Worm (Caenorhabditis elegans) whole organism, L4 larva: ENCODE data around the gene ser-6.

Source experiments
- F49E8.2 ChIP-seq: sonication (generic microtip); optimal IDR thresholded peaks from 2 replicates; lab custom pipeline; 2016; ENCODE audit warnings: missing compliant biosample characterization, mild to moderate bottlenecking, missing genetic modification characterization, borderline replicate concordance
- R02D3.7 ChIP-seq: fragments of 150-350 bp; sonication (generic microtip); optimal IDR thresholded peaks from 3 replicates; lab custom pipeline; 2014; ENCODE audit warnings: missing biosample characterization, missing genetic modification characterization
- T20F7.1 ChIP-seq: fragments of 200-800 bp; sonication (Bioruptor generic); optimal IDR thresholded peaks from 2 replicates; lab custom pipeline; 2018; ENCODE audit warnings: mild to moderate bottlenecking, missing genetic modification characterization, missing compliant biosample characterization
- Y48G9A.11 ChIP-seq: fragments of 200-800 bp; sonication (Bioruptor generic); IDR thresholded peaks from 2 replicates; pipeline ENCODE4 v1.3.6; 2022; ENCODE audit warnings: missing genetic modification reagents, missing genetic modification characterization, missing compliant biosample characterization
- Y75B8A.6 ChIP-seq: fragments of 200-800 bp; sonication (Bioruptor generic); IDR thresholded peaks from 2 replicates; pipeline ENCODE4 v1.3.6; 2022; ENCODE audit warnings: missing genetic modification reagents, missing genetic modification characterization, missing compliant biosample characterization
- ZK546.5 ChIP-seq, 2 experiments: sonication (generic microtip); optimal IDR thresholded peaks; 2 replicates each; lab custom pipeline; 2017; ENCODE audit warnings: missing biosample characterization in 2 of 2, missing genetic modification characterization in 2 of 2
- aha-1 ChIP-seq: fragments of 150-350 bp; peaks from one replicate; lab custom pipeline; 2014; ENCODE audit warnings: missing biosample characterization, missing genetic modification characterization
- arid-1 ChIP-seq: fragments of 200-800 bp; sonication (Bioruptor generic); conservative IDR thresholded peaks from 2 replicates; pipeline ENCODE4 v1.3.6; 2022; ENCODE audit warnings: missing genetic modification reagents, missing genetic modification characterization, missing compliant biosample characterization
- ceh-20 ChIP-seq: fragments of 200-800 bp; sonication (Bioruptor generic); IDR thresholded peaks from 2 replicates; pipeline ENCODE4 v1.3.6; 2022; ENCODE audit warnings: missing genetic modification reagents, missing genetic modification characterization, missing compliant biosample characterization
- ceh-28 ChIP-seq: fragments of 150-350 bp; optimal IDR thresholded peaks from 2 replicates; lab custom pipeline; 2014; ENCODE audit warnings: missing biosample characterization, missing genetic modification reagents, missing genetic modification characterization
- ceh-32 ChIP-seq: sonication (generic microtip); optimal IDR thresholded peaks from 2 replicates; lab custom pipeline; 2016; ENCODE audit warnings: mild to moderate bottlenecking, missing genetic modification characterization, missing compliant biosample characterization; ENCODE audit not compliant: poor library complexity
- ceh-82 ChIP-seq: sonication (generic microtip); optimal IDR thresholded peaks from 2 replicates; lab custom pipeline; 2017; ENCODE audit warnings: missing biosample characterization, missing genetic modification characterization
- daf-16 ChIP-seq, 3 experiments: sonication (generic microtip); optimal IDR thresholded peaks; 2 replicates each; lab custom pipeline; 2016 to 2017; ENCODE audit warnings: missing genetic modification characterization in 3 of 3, missing genetic modification reagents in 3 of 3, mild to moderate bottlenecking in 2 of 3, missing compliant biosample characterization in 2 of 3, missing biosample characterization in 1 of 3, moderate library complexity in 1 of 3
- daf-8 ChIP-seq: fragments of 200-800 bp; sonication (Bioruptor generic); IDR thresholded peaks from 2 replicates; pipeline ENCODE4 v1.3.6; 2022; ENCODE audit warnings: missing genetic modification characterization, missing compliant biosample characterization
- dmd-9 ChIP-seq: fragments of 200-800 bp; sonication (Bioruptor generic); IDR thresholded peaks from 2 replicates; pipeline ENCODE4 v1.3.6; 2022; ENCODE audit warnings: missing genetic modification reagents, missing genetic modification characterization, missing compliant biosample characterization
- duxl-1 ChIP-seq: sonication (generic microtip); optimal IDR thresholded peaks from 2 replicates; lab custom pipeline; 2016; ENCODE audit warnings: mild to moderate bottlenecking, missing genetic modification characterization, moderate library complexity, missing compliant biosample characterization; ENCODE audit not compliant: poor library complexity
- fkh-10 ChIP-seq: fragments of 150-350 bp; optimal IDR thresholded peaks from 2 replicates; lab custom pipeline; 2014; ENCODE audit warnings: missing biosample characterization, missing genetic modification reagents, missing genetic modification characterization
- gei-8 ChIP-seq: fragments of 200-800 bp; sonication (Bioruptor generic); optimal IDR thresholded peaks from 2 replicates; lab custom pipeline; 2018; ENCODE audit warnings: mild to moderate bottlenecking, missing genetic modification characterization, missing compliant biosample characterization
- hlh-11 ChIP-seq: fragments of 200-800 bp; sonication (Bioruptor generic); optimal IDR thresholded peaks from 2 replicates; lab custom pipeline; 2018; ENCODE audit warnings: mild to moderate bottlenecking, missing genetic modification characterization, missing compliant biosample characterization
- hmg-1.1 ChIP-seq: fragments of 200-800 bp; sonication (Bioruptor generic); IDR thresholded peaks from 2 replicates; pipeline ENCODE4 v1.3.6; 2022; ENCODE audit warnings: missing genetic modification reagents, missing genetic modification characterization, missing compliant biosample characterization
- lin-13 ChIP-seq: fragments of 150-350 bp; optimal IDR thresholded peaks from 2 replicates; lab custom pipeline; 2014; ENCODE audit warnings: missing biosample characterization, missing genetic modification reagents, missing genetic modification characterization
- lin-29 ChIP-seq: fragments of 200-800 bp; sonication (Bioruptor generic); IDR thresholded peaks from 2 replicates; pipeline ENCODE4 v1.3.6; 2022; ENCODE audit warnings: missing genetic modification reagents, missing genetic modification characterization, missing compliant biosample characterization
- lin-38 ChIP-seq: fragments of 200-800 bp; sonication (Bioruptor generic); IDR thresholded peaks from 2 replicates; pipeline ENCODE4 v1.3.6; 2022; ENCODE audit warnings: missing genetic modification reagents, missing genetic modification characterization, missing compliant biosample characterization
- lin-39 ChIP-seq: fragments of 150-350 bp; optimal IDR thresholded peaks from 2 replicates; lab custom pipeline; 2014; ENCODE audit warnings: missing biosample characterization, missing genetic modification reagents, missing genetic modification characterization
- lir-3 ChIP-seq: sonication (generic microtip); optimal IDR thresholded peaks from 2 replicates; lab custom pipeline; 2016; ENCODE audit warnings: mild to moderate bottlenecking, missing genetic modification characterization, missing compliant biosample characterization
- madf-9 ChIP-seq: fragments of 200-800 bp; sonication (Bioruptor generic); conservative IDR thresholded peaks from 2 replicates; pipeline ENCODE4 v1.3.6; 2022; ENCODE audit warnings: missing genetic modification reagents, missing genetic modification characterization, missing compliant biosample characterization
- mdl-1 ChIP-seq, 2 experiments: fragments of 150-350 bp in 1 of 2; sonication (generic microtip) in 1 of 2; optimal IDR thresholded peaks; 2 replicates each; lab custom pipeline; 2014 to 2017; ENCODE audit warnings: missing biosample characterization in 2 of 2, missing genetic modification characterization in 2 of 2
- mdt-29 ChIP-seq: fragments of 200-800 bp; sonication (Bioruptor generic); IDR thresholded peaks from 2 replicates; pipeline ENCODE4 v1.3.6; 2022; ENCODE audit warnings: missing genetic modification reagents, missing genetic modification characterization, missing compliant biosample characterization
- mes-2 ChIP-seq: sonication (generic microtip); optimal IDR thresholded peaks from 2 replicates; lab custom pipeline; 2016; ENCODE audit warnings: missing genotype, mild to moderate bottlenecking, missing genetic modification characterization, missing compliant biosample characterization; ENCODE audit not compliant: poor library complexity, severe bottlenecking
- nhr-102 ChIP-seq: sonication (generic microtip); optimal IDR thresholded peaks from 2 replicates; lab custom pipeline; 2016; ENCODE audit warnings: mild to moderate bottlenecking, missing genetic modification characterization, moderate library complexity, missing compliant biosample characterization
- nhr-237 ChIP-seq: sonication (generic microtip); optimal IDR thresholded peaks from 2 replicates; lab custom pipeline; 2017; ENCODE audit warnings: missing biosample characterization, missing genetic modification characterization
- nhr-28 ChIP-seq: fragments of 150-350 bp; optimal IDR thresholded peaks from 2 replicates; lab custom pipeline; 2014; ENCODE audit warnings: missing biosample characterization, missing genetic modification characterization
- nhr-77 ChIP-seq: fragments of 150-350 bp; optimal IDR thresholded peaks from 2 replicates; lab custom pipeline; 2014; ENCODE audit warnings: missing biosample characterization, missing genetic modification characterization
- rbr-2 ChIP-seq: sonication (generic microtip); optimal IDR thresholded peaks from 2 replicates; lab custom pipeline; 2016; ENCODE audit warnings: missing genotype, missing genetic modification characterization, missing compliant biosample characterization
- saeg-2 ChIP-seq: fragments of 200-800 bp; sonication (Bioruptor generic); IDR thresholded peaks from 2 replicates; pipeline ENCODE4 v1.3.6; 2022; ENCODE audit warnings: missing genetic modification reagents, missing genetic modification characterization, missing compliant biosample characterization
- sdz-12 ChIP-seq: fragments of 200-800 bp; sonication (Bioruptor generic); optimal IDR thresholded peaks from 2 replicates; lab custom pipeline; 2018; ENCODE audit warnings: mild to moderate bottlenecking, missing genetic modification characterization, missing compliant biosample characterization
- set-16 ChIP-seq: fragments of 200-800 bp; sonication (Bioruptor generic); IDR thresholded peaks from 2 replicates; pipeline ENCODE4 v1.3.6; 2022; ENCODE audit warnings: missing genetic modification reagents, missing genetic modification characterization, missing compliant biosample characterization
- skn-1 ChIP-seq: fragments of 150-350 bp; optimal IDR thresholded peaks from 2 replicates; lab custom pipeline; 2014; ENCODE audit warnings: missing biosample characterization, missing genetic modification characterization
- spr-1 ChIP-seq: sonication (generic microtip); optimal IDR thresholded peaks from 2 replicates; lab custom pipeline; 2016; ENCODE audit warnings: mild to moderate bottlenecking, missing genetic modification characterization, missing compliant biosample characterization
- unc-62 ChIP-seq, 3 experiments: fragments of 150-350 bp in 1 of 3; sonication (generic microtip); optimal IDR thresholded peaks in 2 of 3; peaks in 1 of 3; 1 replicate in 1 of 3; 2 replicates in 2 of 3; lab custom pipeline; 2014 to 2017; ENCODE audit warnings: missing biosample characterization in 3 of 3, missing genetic modification characterization in 3 of 3, missing genetic modification reagents in 3 of 3, missing genotype in 1 of 3
- zfp-2 ChIP-seq: sonication (generic microtip); optimal IDR thresholded peaks from 2 replicates; lab custom pipeline; 2016; ENCODE audit warnings: mild to moderate bottlenecking, missing genetic modification characterization, missing compliant biosample characterization
- zfp-3 ChIP-seq: fragments of 200-800 bp; sonication (Bioruptor generic); conservative IDR thresholded peaks from 2 replicates; pipeline ENCODE4 v1.3.6; 2022; ENCODE audit warnings: missing genetic modification reagents, missing genetic modification characterization, missing compliant biosample characterization
- zip-11 ChIP-seq: fragments of 200-800 bp; sonication (Bioruptor generic); IDR thresholded peaks from 2 replicates; pipeline ENCODE4 v1.3.6; 2022; ENCODE audit warnings: missing genetic modification characterization, missing compliant biosample characterization
- ztf-11 ChIP-seq: fragments of 150-350 bp; optimal IDR thresholded peaks from 2 replicates; lab custom pipeline; 2014; ENCODE audit warnings: missing biosample characterization, missing genetic modification characterization

Gene ser-6

DNA sequence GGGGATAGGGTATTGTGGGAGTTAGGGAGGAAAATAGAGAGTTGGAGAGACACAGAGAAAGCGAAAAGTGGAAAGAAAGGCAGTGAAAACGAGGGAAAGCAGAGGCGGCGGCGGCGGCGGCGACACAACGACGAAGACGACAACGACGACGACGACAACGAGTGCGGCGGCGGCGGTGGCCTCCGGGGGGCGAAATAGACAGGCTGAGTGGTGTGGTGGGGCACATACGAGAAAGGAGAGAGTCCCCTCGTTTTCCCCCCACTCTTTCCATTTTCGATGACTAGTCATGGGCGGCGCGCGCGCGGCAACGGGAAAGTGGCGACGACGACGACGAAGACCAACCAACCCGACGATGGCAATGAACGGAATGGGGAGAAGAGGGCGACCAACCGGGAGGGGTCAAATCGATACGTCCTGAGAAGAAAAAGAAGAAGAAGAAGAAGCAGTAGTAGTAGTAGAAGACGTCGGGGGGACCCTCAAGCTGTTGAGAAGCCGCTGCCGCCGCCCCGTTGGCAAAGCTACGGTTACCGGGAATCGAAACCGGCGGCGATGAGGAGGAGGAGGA is 38.8 kb downstream of the ser-6 start (continued):
- TF ChIP-seq madf-9 (GFP tag; lab: Robert Waterston, UW) (0 out of 2 replicates have a peak, but pooled peaks have one; percentile 29), lin-13 (no peak), aha-1 (tag; lab: Kevin White, UChicago) (peak; percentile 98), daf-16 (GFP tag; optimal IDR thresholded peaks at IDR 0.05; lab: Kevin White, UChicago) (no peak), daf-16 (tag; optimal IDR thresholded peaks at IDR 0.05; lab: Kevin White, UChicago) (no peak), rbr-2 (peak; percentile 81), mdl-1 (tag; optimal IDR thresholded peaks at IDR 0.05; lab: Kevin White, UChicago) (no peak), hlh-11 (tag; lab: Kevin White, UChicago) (peak; percentile 13), hmg-1.1 (peak; percentile 85), dmd-9 (0 out of 2 replicates have a peak, but pooled peaks have one; percentile 39), fkh-10 (GFP tag; lab: Kevin White, UChicago) (peak; percentile 62), ceh-20 (peak; percentile 52; the same call in 1 of the 2 replicates), lin-29 (GFP tag; lab: Robert Waterston, UW) (no peak), Y48G9A.11 (GFP tag; lab: Robert Waterston, UW) (no peak)
- TF ChIP-seq, all 104 proteins: peak for 21

DNA sequence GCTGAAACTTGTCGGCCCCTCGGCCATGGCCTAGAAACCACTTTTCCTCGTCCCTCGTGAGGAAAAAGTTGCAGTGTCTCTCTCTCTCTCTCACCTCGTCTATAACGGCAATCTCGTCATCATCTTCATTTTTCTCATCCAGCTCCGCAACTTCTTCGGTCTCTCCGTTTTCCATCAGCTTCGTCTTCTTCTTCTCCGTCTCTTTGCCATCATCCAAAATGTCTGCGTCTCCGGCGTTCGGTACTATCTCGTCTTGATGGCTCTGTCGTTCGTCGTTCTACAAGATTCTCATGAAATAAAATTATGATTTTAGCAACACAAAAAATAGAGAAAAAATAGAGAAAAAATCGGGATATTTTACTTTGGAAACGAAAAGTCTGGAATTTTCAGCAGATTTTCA is 41.6 kb downstream of the ser-6 start:
- TF ChIP-seq mes-2 (tag; lab: Kevin White, UChicago) (peak; percentile 13), mdt-29 (GFP tag; lab: Robert Waterston, UW) (no peak), unc-62 (GFP tag; optimal IDR thresholded peaks at IDR 0.05 in 1 of 2; lab: Kevin White, UChicago) (peak in 1 of 2 experiments; percentile 60), unc-62 (tag; optimal IDR thresholded peaks at IDR 0.05; lab: Kevin White, UChicago) (no peak), nhr-237 (tag; lab: Kevin White, UChicago) (no peak), set-16 (GFP tag; lab: Robert Waterston, UW) (peak; percentile 20; the same call in 1 of the 2 replicates), spr-1 (tag; lab: Kevin White, UChicago) (no peak)

DNA sequence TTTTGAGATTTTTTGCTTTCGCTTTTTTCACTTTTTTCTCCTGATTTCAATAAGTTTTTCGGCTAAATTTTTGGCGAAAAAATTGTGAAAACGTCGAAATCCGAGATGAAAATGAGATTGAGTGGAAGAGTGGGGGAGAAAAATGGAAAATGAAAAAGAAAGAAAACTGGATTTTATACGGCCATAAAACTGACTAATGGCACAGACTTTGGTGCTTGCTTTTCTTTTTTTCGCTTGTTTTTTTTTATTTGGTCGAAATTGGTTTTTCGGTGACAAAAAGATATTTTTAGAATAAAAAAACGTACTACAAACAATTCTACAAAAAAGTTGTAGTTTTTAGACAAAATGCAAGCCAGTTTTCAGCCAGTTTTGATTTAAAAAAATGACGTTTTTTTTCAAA is 42.9 kb downstream of the ser-6 start:
- no peak for TF ChIP-seq ceh-32 (tag; lab: Kevin White, UChicago)
- TF ChIP-seq lir-3 (tag; lab: Kevin White, UChicago): no peak
- TF ChIP-seq lin-38 (GFP tag; lab: Robert Waterston, UW): no peak
- no peak for TF ChIP-seq ZK546.5 (tag; optimal IDR thresholded peaks at IDR 0.05; lab: Kevin White, UChicago)
- no peak for TF ChIP-seq nhr-102 (tag; lab: Kevin White, UChicago)
- TF ChIP-seq arid-1 (GFP tag; lab: Robert Waterston, UW): no peak
- TF ChIP-seq Y75B8A.6 (GFP tag; lab: Robert Waterston, UW): no peak
- no peak for TF ChIP-seq duxl-1 (tag; lab: Kevin White, UChicago)
- TF ChIP-seq dmd-9: no peak
- TF ChIP-seq ceh-28: no peak
- no peak for TF ChIP-seq zfp-2
- TF ChIP-seq unc-62 (GFP tag; optimal IDR thresholded peaks at IDR 0.05 in 1 of 2; lab: Kevin White, UChicago): no peak
- no peak for TF ChIP-seq unc-62 (tag; optimal IDR thresholded peaks at IDR 0.05; lab: Kevin White, UChicago)

DNA sequence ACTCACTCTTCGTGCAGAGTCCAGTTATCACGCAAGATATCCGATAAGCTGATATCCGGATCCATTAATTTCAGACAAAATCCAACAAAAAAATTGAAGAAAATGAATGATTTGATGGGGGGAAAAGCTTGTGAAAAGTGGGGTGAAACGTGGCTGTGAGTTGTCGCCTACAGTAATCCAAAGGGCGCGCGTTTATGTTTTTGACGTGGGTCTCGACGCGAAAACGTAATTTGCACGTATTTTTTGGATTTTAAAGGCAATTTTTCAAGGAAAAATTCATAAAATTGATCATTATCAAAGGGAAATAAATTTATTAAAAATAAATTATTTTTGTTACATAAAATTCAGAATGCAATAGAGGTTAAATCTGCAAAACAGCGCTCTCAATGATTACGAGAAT is 48.9 kb downstream of the ser-6 start, which contains the start of gene Y54G2A.73:
Gene Y54G2A.73 (minus strand): TSS at position 65 of the 400 bp plus-strand sequence.
- no peak for TF ChIP-seq R02D3.7
- TF ChIP-seq skn-1: no peak
- TF ChIP-seq T20F7.1 (GFP tag; lab: Kevin White, UChicago): no peak
- no peak for TF ChIP-seq ceh-82 (tag; lab: Kevin White, UChicago)
- TF ChIP-seq zfp-3 (GFP tag; lab: Robert Waterston, UW): no peak
- TF ChIP-seq sdz-12 (GFP tag; lab: Kevin White, UChicago): no peak
- TF ChIP-seq lin-13: no peak
- no peak for TF ChIP-seq F49E8.2
- no peak for TF ChIP-seq saeg-2 (GFP tag; lab: Robert Waterston, UW)
- TF ChIP-seq gei-8 (GFP tag; lab: Kevin White, UChicago): no peak
- no peak for TF ChIP-seq daf-8
- no peak for TF ChIP-seq nhr-77 (tag; lab: Kevin White, UChicago)
- no peak for TF ChIP-seq ztf-11 (tag; lab: Kevin White, UChicago)
- TF ChIP-seq zip-11 (GFP tag; lab: Robert Waterston, UW): no peak
- no peak for TF ChIP-seq nhr-28 (tag; lab: Kevin White, UChicago)
- no peak for TF ChIP-seq daf-16 (GFP tag; optimal IDR thresholded peaks at IDR 0.05; lab: Kevin White, UChicago)
- no peak for TF ChIP-seq daf-16 (tag; optimal IDR thresholded peaks at IDR 0.05; lab: Kevin White, UChicago)
- no peak for TF ChIP-seq lin-39 (tag; lab: Kevin White, UChicago)
